Fruit fly (Drosophila melanogaster): Measurements from ENCODE around the gene eag.
A peak's percentile ranks its signal among the peaks of the same experiment; 100 is the strongest.

The eag gene

dm6 chrX:15043013-15043699 lies 87.9 kb downstream of the eag start (continued):
- TF ChIP-seq CG8359 (GFP tag; optimal IDR thresholded peaks at IDR 0.05; ENCODE audit: borderline replicate concordance) (peak; percentile 71), CG12769 (tag; optimal IDR thresholded peaks at IDR 0.05) (peak; percentile 76), CG5245 (GFP tag; optimal IDR thresholded peaks at IDR 0.05) (peak; percentile 63), run (tag; optimal IDR thresholded peaks at IDR 0.05) (peak; percentile 75), E2f1 (GFP tag; IDR thresholded peaks at IDR 0.05) (peak; percentile 48; the same call in 1 of the 2 replicates), Sox100B (GFP tag; optimal IDR thresholded peaks at IDR 0.05) (peak; percentile 92), nerfin-2 (GFP tag; IDR thresholded peaks at IDR 0.05; ENCODE audit: partially characterized antibody) (no peak), chm (GFP tag; IDR thresholded peaks at IDR 0.05) (peak; percentile 92), Neu2 (GFP tag; optimal IDR thresholded peaks at IDR 0.05; ENCODE audit: borderline replicate concordance) (no peak), her (GFP tag; optimal IDR thresholded peaks at IDR 0.05) (peak; percentile 21), CG1792 (GFP tag; optimal IDR thresholded peaks at IDR 0.05) (peak; percentile 94), CG10209 (GFP tag; optimal IDR thresholded peaks at IDR 0.05) (peak; percentile 92), CG11247 (GFP tag; IDR thresholded peaks at IDR 0.05) (peak; percentile 72), dan (GFP tag; IDR thresholded peaks at IDR 0.05) (no peak), Chrac-16 (GFP tag; optimal IDR thresholded peaks at IDR 0.05) (no peak), ash1 (GFP tag; optimal IDR thresholded peaks at IDR 0.05) (peak; percentile 72), Jarid2 (GFP tag; optimal IDR thresholded peaks at IDR 0.05) (peak; percentile 77), chn (GFP tag; optimal IDR thresholded peaks at IDR 0.05) (peak; percentile 1), CG2875 (GFP tag; optimal IDR thresholded peaks at IDR 0.05) (peak; percentile 97), MBD-R2 (GFP tag; IDR thresholded peaks at IDR 0.05) (peak; percentile 31; the same call in 1 of the 2 replicates), CG1602 (GFP tag; optimal IDR thresholded peaks at IDR 0.05) (peak; percentile 61), CG13624 (GFP tag; optimal IDR thresholded peaks at IDR 0.05) (peak; percentile 34), gsb-n (tag; optimal IDR thresholded peaks at IDR 0.05) (peak; percentile 88), CG4328 (GFP tag; optimal IDR thresholded peaks at IDR 0.05) (peak; percentile 88), Ada2b (GFP tag; IDR thresholded peaks at IDR 0.05) (peak; percentile 8), CG10565 (GFP tag; optimal IDR thresholded peaks at IDR 0.05) (peak; percentile 55), Atf-2 (GFP tag; optimal IDR thresholded peaks at IDR 0.05) (peak; percentile 78), CG16779 (GFP tag; IDR thresholded peaks at IDR 0.05) (peak; percentile 41; the same call in 1 of the 2 replicates), Kr (GFP tag; optimal IDR thresholded peaks at IDR 0.05) (peak; percentile 45), CG17359 (tag; optimal IDR thresholded peaks at IDR 0.05) (peak; percentile 94), Doc3 (GFP tag; IDR thresholded peaks at IDR 0.05; ENCODE audit: partially characterized antibody) (no peak), B-H2 (GFP tag; optimal IDR thresholded peaks at IDR 0.05) (peak; percentile 40), D19B (GFP tag; optimal IDR thresholded peaks at IDR 0.05) (peak; percentile 15), sug (tag; optimal IDR thresholded peaks at IDR 0.05) (peak; percentile 45), CG3847 (GFP tag; IDR thresholded peaks at IDR 0.05) (no peak), CG16813 (GFP tag; IDR thresholded peaks at IDR 0.05; ENCODE audit: partially characterized antibody) (no peak), CG12155 (GFP tag; optimal IDR thresholded peaks at IDR 0.05) (no peak), Nf-YA (GFP tag; IDR thresholded peaks at IDR 0.05) (peak; percentile 82), CG17802 (tag; optimal IDR thresholded peaks at IDR 0.05) (peak; percentile 14), oc (tag; optimal IDR thresholded peaks at IDR 0.05) (peak; percentile 88), Optix (GFP tag; IDR thresholded peaks at IDR 0.05) (peak; percentile 64; the same call in 2 of the 3 replicates), CG6654 (GFP tag; optimal IDR thresholded peaks at IDR 0.05) (peak; percentile 36), sima (GFP tag; optimal IDR thresholded peaks at IDR 0.05) (peak; percentile 50), Deaf1 (tag; optimal IDR thresholded peaks at IDR 0.05) (no peak), CG4282 (GFP tag; optimal IDR thresholded peaks at IDR 0.05) (no peak), en (GFP tag; optimal IDR thresholded peaks at IDR 0.05) (peak; percentile 70), al (GFP tag; IDR thresholded peaks at IDR 0.05) (no peak), lov (optimal IDR thresholded peaks at IDR 0.05) (no peak), lov (GFP tag; IDR thresholded peaks at IDR 0.05) (peak; percentile 91), CG2712 (tag; optimal IDR thresholded peaks at IDR 0.05) (peak; percentile 64)
